Fruit fly (Drosophila melanogaster) whole organism, embryonic: ENCODE data around the gene Rabex-5.

ENCODE experiments used
- Aef1 ChIP-seq: fragments of 200-800 bp; sonication (Bioruptor generic); IDR thresholded peaks from 3 replicates; pipeline ENCODE4 v1.3.6; 2022; ENCODE audit warnings: missing biosample characterization, missing genetic modification characterization
- Antp ChIP-seq: fragments of 200-800 bp; sonication (Bioruptor generic); optimal IDR thresholded peaks from 3 replicates; lab custom pipeline; 2016; ENCODE audit warnings: missing biosample characterization, missing genetic modification characterization
- Awh ChIP-seq: fragments of 200-800 bp; sonication (Bioruptor generic); IDR thresholded peaks from 2 replicates; pipeline ENCODE4, ENCODE4 v1.3.6; 2022; ENCODE audit warnings: missing biosample characterization, missing genetic modification characterization
- CG10431 ChIP-seq: fragments of 200-800 bp; sonication (Bioruptor generic); optimal IDR thresholded peaks from 3 replicates; lab custom pipeline; 2018; ENCODE audit warnings: missing biosample characterization, mild to moderate bottlenecking, missing genetic modification characterization
- CG10462 ChIP-seq: fragments of 200-800 bp; sonication (Bioruptor generic); optimal IDR thresholded peaks from 2 replicates; lab custom pipeline; 2016; ENCODE audit warnings: missing biosample characterization, missing genetic modification characterization
- CG10654 ChIP-seq: fragments of 200-800 bp; sonication (Bioruptor generic); optimal IDR thresholded peaks from 2 replicates; lab custom pipeline; 2016; ENCODE audit warnings: missing biosample characterization, missing genetic modification characterization
- CG11504 ChIP-seq: fragments of 200-800 bp; sonication (Bioruptor generic); optimal IDR thresholded peaks from 3 replicates; lab custom pipeline; 2019; ENCODE audit warnings: missing biosample characterization, mild to moderate bottlenecking, missing genetic modification characterization, moderate library complexity
- CG11696 ChIP-seq: fragments of 200-800 bp; sonication (Bioruptor generic); IDR thresholded peaks from 2 replicates; pipeline ENCODE4 v1.3.6; 2022; ENCODE audit warnings: missing biosample characterization, missing genetic modification characterization
- CG13123 ChIP-seq: fragments of 200-800 bp; sonication (Bioruptor generic); optimal IDR thresholded peaks from 2 replicates; lab custom pipeline; 2016; ENCODE audit warnings: missing biosample characterization, missing genetic modification characterization
- CG14441 ChIP-seq: fragments of 200-800 bp; sonication (Bioruptor generic); IDR thresholded peaks from 2 replicates; pipeline ENCODE4 v1.3.6; 2022; ENCODE audit warnings: missing biosample characterization, missing genetic modification characterization
- CG1603 ChIP-seq: fragments of 200-800 bp; sonication (Bioruptor generic); optimal IDR thresholded peaks from 2 replicates; lab custom pipeline; 2019; ENCODE audit warnings: missing biosample characterization, mild to moderate bottlenecking, missing genetic modification characterization, moderate library complexity
- CG2678 ChIP-seq: fragments of 200-800 bp; sonication (Bioruptor generic); optimal IDR thresholded peaks from 3 replicates; lab custom pipeline; 2019; ENCODE audit warnings: missing biosample characterization, mild to moderate bottlenecking, missing genetic modification characterization, moderate library complexity
- CG3065 ChIP-seq: fragments of 200-800 bp; sonication (Bioruptor generic); optimal IDR thresholded peaks from 2 replicates; lab custom pipeline; 2016; ENCODE audit warnings: missing biosample characterization, missing genetic modification characterization
- CG3847 ChIP-seq: fragments of 200-800 bp; sonication (Bioruptor generic); IDR thresholded peaks from 2 replicates; pipeline ENCODE4 v1.3.6; 2022; ENCODE audit warnings: missing biosample characterization, missing genetic modification characterization
- CG3995 ChIP-seq: fragments of 200-800 bp; sonication (Bioruptor generic); optimal IDR thresholded peaks from 3 replicates; lab custom pipeline; 2016; ENCODE audit warnings: missing biosample characterization, missing genetic modification characterization
- CG4730 ChIP-seq: fragments of 200-800 bp; sonication (Bioruptor generic); IDR thresholded peaks from 2 replicates; pipeline ENCODE4 v1.3.6; 2022; ENCODE audit warnings: missing biosample characterization, missing genetic modification characterization
- CG6765 ChIP-seq: fragments of 200-800 bp; sonication (Bioruptor generic); optimal IDR thresholded peaks from 3 replicates; lab custom pipeline; 2017; ENCODE audit warnings: missing biosample characterization, mild to moderate bottlenecking, missing genetic modification characterization
- CG9215 ChIP-seq: fragments of 200-800 bp; sonication (Bioruptor generic); IDR thresholded peaks from 2 replicates; pipeline ENCODE4 v1.3.6; 2022; ENCODE audit warnings: missing biosample characterization, missing genetic modification characterization
- Dip3 ChIP-seq: fragments of 200-800 bp; sonication (Bioruptor generic); optimal IDR thresholded peaks from 3 replicates; lab custom pipeline; 2016; ENCODE audit warnings: missing biosample characterization, missing genetic modification characterization
- Doc3 ChIP-seq: fragments of 200-800 bp; sonication (Bioruptor generic); IDR thresholded peaks from 3 replicates; pipeline ENCODE4 v1.3.6; 2022; ENCODE audit warnings: missing biosample characterization, missing genetic modification characterization; ENCODE audit not compliant: partially characterized antibody
- H2.0 ChIP-seq: fragments of 200-800 bp; sonication (Bioruptor generic); IDR thresholded peaks from 2 replicates; pipeline ENCODE4 v1.3.6; 2022; ENCODE audit warnings: missing biosample characterization, missing genetic modification characterization
- Hand ChIP-seq: fragments of 200-800 bp; sonication (Bioruptor generic); optimal IDR thresholded peaks from 2 replicates; lab custom pipeline; 2017; ENCODE audit warnings: mild to moderate bottlenecking, missing biosample characterization, missing genetic modification reagents, missing genetic modification characterization
- Hey ChIP-seq: fragments of 200-800 bp; sonication (Bioruptor generic); optimal IDR thresholded peaks from 3 replicates; lab custom pipeline; 2018; ENCODE audit warnings: missing biosample characterization, mild to moderate bottlenecking, missing genetic modification characterization
- MBD-R2 ChIP-seq: fragments of 200-800 bp; sonication (Bioruptor generic); IDR thresholded peaks from 2 replicates; pipeline ENCODE4 v1.3.6; 2022; ENCODE audit warnings: missing biosample characterization, missing genetic modification characterization
- Myb ChIP-seq: fragments of 200-800 bp; sonication (Bioruptor generic); optimal IDR thresholded peaks from 2 replicates; lab custom pipeline; 2016; ENCODE audit warnings: missing biosample characterization, missing genetic modification characterization
- NC2α ChIP-seq: fragments of 200-800 bp; sonication (Bioruptor generic); optimal IDR thresholded peaks from 2 replicates; lab custom pipeline; 2016; ENCODE audit warnings: missing biosample characterization, missing genetic modification characterization
- Side ChIP-seq: fragments of 200-800 bp; sonication (Bioruptor generic); optimal IDR thresholded peaks from 2 replicates; lab custom pipeline; 2016; ENCODE audit warnings: missing biosample characterization, missing genetic modification characterization
- Sin3A ChIP-seq: fragments of >200 bp; optimal IDR thresholded peaks from 2 replicates; lab custom pipeline; 2018
- Ssrp ChIP-seq: fragments of 200-800 bp; sonication (Bioruptor generic); optimal IDR thresholded peaks from 2 replicates; lab custom pipeline; 2018; ENCODE audit warnings: missing biosample characterization, mild to moderate bottlenecking, missing genetic modification characterization, moderate library complexity
- Trl ChIP-seq, 3 experiments: fragments of >200 bp in 2 of 3; fragments of 200-800 bp in 1 of 3; sonication (Bioruptor generic) in 1 of 3; optimal IDR thresholded peaks; 2 replicates in 1 of 3; 3 replicates in 2 of 3; lab custom pipeline; 2016 to 2017; ENCODE audit warnings: missing biosample characterization in 1 of 3, missing genetic modification characterization in 1 of 3
- al ChIP-seq: fragments of 200-800 bp; sonication (Bioruptor generic); IDR thresholded peaks from 2 replicates; pipeline ENCODE4 v1.3.6; 2022; ENCODE audit warnings: missing biosample characterization, missing genetic modification characterization
- bsh ChIP-seq, 2 experiments: fragments of 200-800 bp; sonication (Bioruptor generic); optimal IDR thresholded peaks; 2 replicates each; lab custom pipeline; 2017 to 2018; ENCODE audit warnings: mild to moderate bottlenecking in 2 of 2, missing biosample characterization in 2 of 2, missing genetic modification characterization in 2 of 2, moderate library complexity in 1 of 2
- ci ChIP-seq: fragments of 200-800 bp; sonication (Bioruptor generic); IDR thresholded peaks from 3 replicates; pipeline ENCODE4 v1.3.6; 2022; ENCODE audit warnings: missing biosample characterization, missing genetic modification characterization
- croc ChIP-seq: fragments of 200-800 bp; sonication (Bioruptor generic); conservative IDR thresholded peaks from 3 replicates; pipeline ENCODE4 v1.3.6; 2022; ENCODE audit warnings: missing biosample characterization, missing genetic modification characterization
- cwo ChIP-seq: fragments of 200-800 bp; sonication (Bioruptor generic); optimal IDR thresholded peaks from 3 replicates; lab custom pipeline; 2017; ENCODE audit warnings: missing biosample characterization, missing genetic modification characterization, mild to moderate bottlenecking, moderate library complexity, missing genetic modification reagents
- ewg ChIP-seq: fragments of 200-800 bp; sonication (Bioruptor generic); optimal IDR thresholded peaks from 3 replicates; lab custom pipeline; 2017; ENCODE audit warnings: mild to moderate bottlenecking, missing biosample characterization, missing genetic modification reagents, missing genetic modification characterization
- gce ChIP-seq: fragments of 200-800 bp; sonication (Bioruptor generic); IDR thresholded peaks from 3 replicates; pipeline ENCODE4 v1.3.6; 2022; ENCODE audit warnings: missing biosample characterization, missing genetic modification characterization
- gt ChIP-seq: fragments of 200-800 bp; sonication (Bioruptor generic); IDR thresholded peaks from 2 replicates; pipeline ENCODE4 v1.3.6; 2022; ENCODE audit warnings: missing biosample characterization, missing genetic modification characterization
- ham ChIP-seq: fragments of 200-800 bp; sonication (Bioruptor generic); IDR thresholded peaks from 2 replicates; pipeline ENCODE4 v1.3.6; 2022; ENCODE audit warnings: missing biosample characterization, missing genetic modification characterization
- hth ChIP-seq: fragments of >200 bp; optimal IDR thresholded peaks from 2 replicates; lab custom pipeline; 2017; ENCODE audit warnings: inconsistent platforms
- lbe ChIP-seq: fragments of 200-800 bp; sonication (Bioruptor generic); optimal IDR thresholded peaks from 2 replicates; lab custom pipeline; 2016; ENCODE audit warnings: missing biosample characterization, mild to moderate bottlenecking, missing genetic modification characterization
- lilli ChIP-seq: fragments of 200-800 bp; sonication (Bioruptor generic); optimal IDR thresholded peaks from 3 replicates; lab custom pipeline; 2016; ENCODE audit warnings: missing biosample characterization, missing genetic modification characterization
- lola ChIP-seq, 3 experiments: fragments of >200 bp in 2 of 3; fragments of 200-800 bp in 1 of 3; sonication (Bioruptor generic) in 1 of 3; optimal IDR thresholded peaks; 2 replicates each; lab custom pipeline; 2017 to 2019; ENCODE audit warnings: missing biosample characterization in 3 of 3, missing genetic modification characterization in 3 of 3, mild to moderate bottlenecking in 1 of 3, moderate library complexity in 1 of 3
- mld ChIP-seq: fragments of 200-800 bp; sonication (Bioruptor generic); IDR thresholded peaks from 3 replicates; pipeline ENCODE4 v1.3.6; 2022; ENCODE audit warnings: missing biosample characterization, missing genetic modification characterization; ENCODE audit not compliant: partially characterized antibody
- shn ChIP-seq: fragments of 200-800 bp; sonication (Bioruptor generic); optimal IDR thresholded peaks from 3 replicates; lab custom pipeline; 2016; ENCODE audit warnings: missing biosample characterization, missing genetic modification characterization
- sr ChIP-seq: fragments of 200-800 bp; sonication (Bioruptor generic); IDR thresholded peaks from 3 replicates; pipeline ENCODE4 v1.3.6; 2022; ENCODE audit warnings: missing biosample characterization, missing genetic modification characterization
- tap ChIP-seq: fragments of 200-800 bp; optimal IDR thresholded peaks from 3 replicates; lab custom pipeline; 2019; ENCODE audit warnings: missing biosample characterization, mild to moderate bottlenecking, missing genetic modification characterization, moderate library complexity
- tgo ChIP-seq: fragments of 200-800 bp; sonication (Bioruptor generic); IDR thresholded peaks from 3 replicates; pipeline ENCODE4 v1.3.6; 2022; ENCODE audit warnings: missing biosample characterization, missing genetic modification characterization
- tx ChIP-seq: fragments of 200-800 bp; sonication (Bioruptor generic); optimal IDR thresholded peaks from 2 replicates; lab custom pipeline; 2016; ENCODE audit warnings: missing biosample characterization, missing genetic modification characterization
- wdn ChIP-seq: fragments of 200-800 bp; sonication (Bioruptor generic); IDR thresholded peaks from 2 replicates; pipeline ENCODE4 v1.3.6; 2022; ENCODE audit warnings: missing biosample characterization, missing genetic modification characterization

The Rabex-5 gene

DNA sequence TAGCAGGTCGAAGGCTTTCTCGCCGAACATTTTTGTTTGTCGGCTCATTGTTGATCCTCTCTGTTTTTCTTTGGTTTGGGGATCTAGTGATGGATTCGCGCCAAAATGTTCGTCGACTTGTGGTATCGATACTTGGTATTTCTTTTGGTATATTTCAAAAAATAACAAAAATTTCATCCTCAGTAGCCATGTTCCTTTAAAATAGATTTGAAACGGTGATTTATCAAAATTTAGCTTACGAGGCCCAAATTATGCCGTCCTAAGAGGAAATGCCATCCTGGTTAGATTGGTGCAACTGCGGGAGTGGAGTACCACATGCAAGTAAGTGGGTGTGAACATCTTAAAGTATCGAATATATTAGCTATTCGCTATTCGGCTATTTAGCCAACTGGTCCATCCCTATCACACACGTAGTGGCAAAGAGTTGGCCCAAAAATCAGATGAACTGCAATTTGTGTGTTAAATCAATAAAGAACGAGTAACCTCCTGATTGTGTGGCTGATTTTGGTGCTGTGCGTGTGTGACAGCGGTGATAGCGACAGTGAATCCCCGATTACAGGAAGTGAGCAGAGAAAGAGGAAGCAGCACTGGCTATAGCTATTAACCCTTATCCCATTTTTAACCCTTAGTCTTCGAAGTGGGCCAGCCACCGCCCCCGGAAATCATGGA, 48.0 kb upstream of the Rabex-5 start, which contains the start of the genes Psf1 and Sac1 (continued):
- no peak for TF ChIP-seq CG13123 (GFP tag; lab: Kevin White, UChicago)
- TF ChIP-seq MBD-R2 (GFP tag; lab: Robert Waterston, UW) = peak; percentile 65; the same call in 1 of the 2 replicates
- TF ChIP-seq gce (GFP tag; lab: Robert Waterston, UW) = no peak
- no peak for TF ChIP-seq tap (tag; lab: Kevin White, UChicago)
- TF ChIP-seq Myb (GFP tag; lab: Kevin White, UChicago) = peak; percentile 35
- peak; percentile 48 for TF ChIP-seq CG10654 (GFP tag; lab: Kevin White, UChicago)
- TF ChIP-seq wdn (GFP tag; lab: Robert Waterston, UW) = no peak
- no peak for TF ChIP-seq CG6765
- TF ChIP-seq ci (GFP tag; lab: Robert Waterston, UW) = 0 out of 3 replicates have a peak, but pooled peaks have one; percentile 27
- TF ChIP-seq mld = peak; percentile 54; the same call in 1 of the 3 replicates
- TF ChIP-seq ham (GFP tag; lab: Robert Waterston, UW) = no peak
- TF ChIP-seq CG4730 (GFP tag; lab: Robert Waterston, UW) = no peak
- no peak for TF ChIP-seq NC2α
- peak; percentile 62 for TF ChIP-seq tx (GFP tag; lab: Kevin White, UChicago)
- TF ChIP-seq croc (GFP tag; lab: Robert Waterston, UW) = no peak
- TF ChIP-seq CG11696 (GFP tag; lab: Robert Waterston, UW) = no peak
- TF ChIP-seq CG2678 (tag; lab: Kevin White, UChicago) = peak; percentile 48
- TF ChIP-seq gt (GFP tag; lab: Robert Waterston, UW) = no peak
- no peak for TF ChIP-seq Hey (tag; lab: Kevin White, UChicago)
- TF ChIP-seq lola (GFP tag; optimal IDR thresholded peaks at IDR 0.05; lab: Kevin White, UChicago) = peak in 1 of 3 experiments; percentile 53
- TF ChIP-seq CG14441 (GFP tag; lab: Robert Waterston, UW) = peak; percentile 13; the same call in 1 of the 2 replicates
- TF ChIP-seq ewg (GFP tag; lab: Kevin White, UChicago) = peak; percentile 28
- peak; percentile 51 for TF ChIP-seq CG9215 (GFP tag; lab: Robert Waterston, UW)
- TF ChIP-seq CG3847 (GFP tag; lab: Robert Waterston, UW) = peak; percentile 55
- peak; percentile 88 for TF ChIP-seq CG3995 (GFP tag; lab: Kevin White, UChicago)
- TF ChIP-seq CG10462 (GFP tag; lab: Kevin White, UChicago) = no peak
- TF ChIP-seq lbe (GFP tag; lab: Kevin White, UChicago) = no peak
- no peak for TF ChIP-seq CG11504
- TF ChIP-seq Doc3 = peak; percentile 91
- no peak for TF ChIP-seq sr (GFP tag; lab: Robert Waterston, UW)
- TF ChIP-seq lilli (GFP tag; lab: Kevin White, UChicago) = peak; percentile 76
- peak; percentile 46 for TF ChIP-seq Dip3 (GFP tag; lab: Kevin White, UChicago)
- TF ChIP-seq Antp (GFP tag; lab: Kevin White, UChicago) = peak; percentile 72
- TF ChIP-seq cwo = no peak
- TF ChIP-seq Sin3A = peak; percentile 99
- TF ChIP-seq H2.0 (GFP tag; lab: Robert Waterston, UW) = 0 out of 2 replicates have a peak, but pooled peaks have one; percentile 24
- TF ChIP-seq CG1603 = peak; percentile 71
- 0 out of 2 replicates have a peak, but pooled peaks have one; percentile 29 for TF ChIP-seq al (GFP tag; lab: Robert Waterston, UW)
- TF ChIP-seq Awh = no peak
- TF ChIP-seq bsh (GFP tag; optimal IDR thresholded peaks at IDR 0.05; lab: Kevin White, UChicago) = peak in 1 of 2 experiments; percentile 22
- peak; percentile 62 for TF ChIP-seq shn (GFP tag; lab: Kevin White, UChicago)
- TF ChIP-seq CG10431 (GFP tag; lab: Kevin White, UChicago) = no peak
- TF ChIP-seq Ssrp (tag; lab: Kevin White, UChicago) = peak; percentile 13
- TF ChIP-seq CG3065 (GFP tag; lab: Kevin White, UChicago) = peak; percentile 41
- TF ChIP-seq Trl (optimal IDR thresholded peaks at IDR 0.05; lab: Kevin White, UChicago) = no peak
- TF ChIP-seq Trl (GFP tag; optimal IDR thresholded peaks at IDR 0.05; lab: Kevin White, UChicago) = peak; percentile 18
- no peak for TF ChIP-seq Side (GFP tag; lab: Kevin White, UChicago)
- TF ChIP-seq Aef1 (GFP tag; lab: Robert Waterston, UW) = 0 out of 3 replicates have a peak, but pooled peaks have one; percentile 25
- no peak for TF ChIP-seq Hand (GFP tag; lab: Kevin White, UChicago)
- TF ChIP-seq hth (lab: Kevin White, UChicago) = no peak
- TF ChIP-seq tgo (GFP tag; lab: Robert Waterston, UW) = 0 out of 3 replicates have a peak, but pooled peaks have one; percentile 26
